Worm (Caenorhabditis elegans) whole organism, L1 larva: ENCODE data around the gene str-233.

Experiments used
- ceh-82 ChIP-seq, 3 experiments: fragments of 150-350 bp in 1 of 3; sonication (generic microtip) in 2 of 3; optimal IDR thresholded peaks; 2 replicates each; lab custom pipeline; 2014 to 2017; ENCODE audit warnings: missing biosample characterization in 3 of 3, missing genetic modification characterization in 3 of 3
- dsc-1 ChIP-seq: sonication (generic microtip); optimal IDR thresholded peaks from 2 replicates; lab custom pipeline; 2016; ENCODE audit warnings: mild to moderate bottlenecking, missing genetic modification characterization, missing compliant biosample characterization
- efl-1 ChIP-seq, 4 experiments: fragments of 150-350 bp; optimal IDR thresholded peaks in 3 of 4; peaks in 1 of 4; 1 replicate in 1 of 4; 2 replicates in 3 of 4; lab custom pipeline; 2014; ENCODE audit warnings: missing biosample characterization in 2 of 4, missing genetic modification characterization in 2 of 4, missing genetic modification reagents in 2 of 4
- lin-13 ChIP-seq: fragments of 150-350 bp; optimal IDR thresholded peaks from 2 replicates; lab custom pipeline; 2014; ENCODE audit warnings: missing biosample characterization, missing genetic modification reagents, missing genetic modification characterization
- lin-39 ChIP-seq: fragments of 150-350 bp; optimal IDR thresholded peaks from 2 replicates; lab custom pipeline; 2014; ENCODE audit warnings: missing biosample characterization, missing genetic modification reagents, missing genetic modification characterization
- lsy-2 ChIP-seq, 2 experiments: fragments of 150-350 bp; optimal IDR thresholded peaks; 2 replicates each; lab custom pipeline; 2014; ENCODE audit warnings: missing biosample characterization in 2 of 2, missing genetic modification characterization in 2 of 2
- mdl-1 ChIP-seq, 2 experiments: fragments of 150-350 bp; optimal IDR thresholded peaks; 2 replicates each; lab custom pipeline; 2014 to 2017; ENCODE audit warnings: missing biosample characterization in 2 of 2, missing genetic modification characterization in 2 of 2, inconsistent platforms in 1 of 2
- nhr-237 ChIP-seq: fragments of 150-350 bp; optimal IDR thresholded peaks from 2 replicates; lab custom pipeline; 2014; ENCODE audit warnings: missing biosample characterization, missing genetic modification characterization
- nhr-28 ChIP-seq: fragments of 150-350 bp; optimal IDR thresholded peaks from 2 replicates; lab custom pipeline; 2014; ENCODE audit warnings: missing biosample characterization, missing genetic modification characterization
- snpc-4 ChIP-seq: fragments of 150-350 bp; optimal IDR thresholded peaks from 2 replicates; lab custom pipeline; 2014; ENCODE audit warnings: missing biosample characterization, missing genetic modification characterization
- sox-4 ChIP-seq: sonication (generic microtip); optimal IDR thresholded peaks from 2 replicates; lab custom pipeline; 2016; ENCODE audit warnings: missing genetic modification characterization, missing compliant biosample characterization
- tlp-1 ChIP-seq: fragments of 150-350 bp; optimal IDR thresholded peaks from 2 replicates; lab custom pipeline; 2014; ENCODE audit warnings: missing biosample characterization, missing genetic modification characterization
- ztf-11 ChIP-seq, 2 experiments: sonication (generic microtip); optimal IDR thresholded peaks; 2 replicates each; lab custom pipeline; 2016 to 2017; ENCODE audit warnings: missing genetic modification characterization in 2 of 2, missing biosample characterization in 1 of 2, missing compliant biosample characterization in 1 of 2

- no peak for TF ChIP-seq nhr-28 (tag; lab: Kevin White, UChicago)
- no peak for TF ChIP-seq lsy-2 (tag; optimal IDR thresholded peaks at IDR 0.05; lab: Kevin White, UChicago)
- TF ChIP-seq tlp-1 (tag; lab: Kevin White, UChicago), result no peak
- no peak for TF ChIP-seq snpc-4 (tag; lab: Kevin White, UChicago)
- TF ChIP-seq efl-1 (optimal IDR thresholded peaks at IDR 0.05; lab: Kevin White, UChicago), result no peak
- TF ChIP-seq efl-1 (GFP tag; optimal IDR thresholded peaks at IDR 0.05 in 1 of 2; lab: Kevin White, UChicago), result no peak
- no peak for TF ChIP-seq dsc-1 (tag; lab: Kevin White, UChicago)
- TF ChIP-seq ceh-82 (tag; optimal IDR thresholded peaks at IDR 0.05; lab: Kevin White, UChicago), result no peak
- TF ChIP-seq sox-4 (tag; lab: Kevin White, UChicago), result no peak
- no peak for TF ChIP-seq ztf-11 (tag; optimal IDR thresholded peaks at IDR 0.05; lab: Kevin White, UChicago)
- no peak for TF ChIP-seq mdl-1 (tag; optimal IDR thresholded peaks at IDR 0.05; lab: Kevin White, UChicago)
- no peak for TF ChIP-seq nhr-237
- TF ChIP-seq lin-39 (tag; lab: Kevin White, UChicago), result no peak
- no peak for TF ChIP-seq lin-13 (GFP tag; lab: Kevin White, UChicago)
Measured at ce11 chrV:16033491-16033890, 24.0 kb upstream of the str-233 start.
